Worm (Caenorhabditis elegans) whole organism, L4 larva: Measurements from ENCODE around the gene pqn-25.

Experiments
- R02D3.7 ChIP-seq: fragments of 150-350 bp; sonication (generic microtip); optimal IDR thresholded peaks from 3 replicates; lab custom pipeline; 2014; ENCODE audit warnings: missing biosample characterization, missing genetic modification characterization
- T26A8.4 ChIP-seq: fragments of 200-800 bp; sonication (Bioruptor generic); IDR thresholded peaks from 2 replicates; pipeline ENCODE4 v1.3.6; 2022; ENCODE audit warnings: missing genetic modification characterization, missing compliant biosample characterization
- Y48G9A.11 ChIP-seq: fragments of 200-800 bp; sonication (Bioruptor generic); IDR thresholded peaks from 2 replicates; pipeline ENCODE4 v1.3.6; 2022; ENCODE audit warnings: missing genetic modification reagents, missing genetic modification characterization, missing compliant biosample characterization
- Y5F2A.4 ChIP-seq: fragments of 200-800 bp; sonication (Bioruptor generic); optimal IDR thresholded peaks from 2 replicates; lab custom pipeline; 2018; ENCODE audit warnings: mild to moderate bottlenecking, missing genetic modification characterization, missing compliant biosample characterization
- ZK337.2 ChIP-seq: fragments of 200-800 bp; sonication (Bioruptor generic); IDR thresholded peaks from 2 replicates; pipeline ENCODE4 v1.3.6; 2022; ENCODE audit warnings: missing genetic modification reagents, missing genetic modification characterization, missing compliant biosample characterization
- aha-1 ChIP-seq: fragments of 150-350 bp; peaks from one replicate; lab custom pipeline; 2014; ENCODE audit warnings: missing biosample characterization, missing genetic modification characterization
- ama-1 ChIP-seq: fragments of 150-350 bp; optimal IDR thresholded peaks from 2 replicates; lab custom pipeline; 2014; ENCODE audit warnings: inconsistent platforms, mixed read lengths
- ceh-20 ChIP-seq: fragments of 200-800 bp; sonication (Bioruptor generic); IDR thresholded peaks from 2 replicates; pipeline ENCODE4 v1.3.6; 2022; ENCODE audit warnings: missing genetic modification reagents, missing genetic modification characterization, missing compliant biosample characterization
- ceh-44 ChIP-seq: fragments of 200-800 bp; sonication (Bioruptor generic); IDR thresholded peaks from 2 replicates; pipeline ENCODE4 v1.3.6; 2022; ENCODE audit warnings: missing genetic modification reagents, missing genetic modification characterization, missing compliant biosample characterization
- ceh-62 ChIP-seq: sonication (generic microtip); optimal IDR thresholded peaks from 2 replicates; lab custom pipeline; 2017; ENCODE audit warnings: missing biosample characterization, missing genetic modification characterization
- ceh-82 ChIP-seq: sonication (generic microtip); optimal IDR thresholded peaks from 2 replicates; lab custom pipeline; 2017; ENCODE audit warnings: missing biosample characterization, missing genetic modification characterization
- ctbp-1 ChIP-seq: fragments of 200-800 bp; sonication (Bioruptor generic); IDR thresholded peaks from 2 replicates; pipeline ENCODE4 v1.3.6; 2022; ENCODE audit warnings: missing genetic modification reagents, missing genetic modification characterization, missing compliant biosample characterization
- daf-12 ChIP-seq: fragments of 150-350 bp; optimal IDR thresholded peaks from 2 replicates; lab custom pipeline; 2014; ENCODE audit warnings: missing biosample characterization, missing genetic modification reagents, missing genetic modification characterization
- daf-16 ChIP-seq, 3 experiments: sonication (generic microtip); optimal IDR thresholded peaks; 2 replicates each; lab custom pipeline; 2016 to 2017; ENCODE audit warnings: missing genetic modification characterization in 3 of 3, missing genetic modification reagents in 3 of 3, mild to moderate bottlenecking in 2 of 3, missing compliant biosample characterization in 2 of 3, missing biosample characterization in 1 of 3, moderate library complexity in 1 of 3
- daf-8 ChIP-seq: fragments of 200-800 bp; sonication (Bioruptor generic); IDR thresholded peaks from 2 replicates; pipeline ENCODE4 v1.3.6; 2022; ENCODE audit warnings: missing genetic modification characterization, missing compliant biosample characterization
- dmd-6 ChIP-seq: fragments of 200-800 bp; sonication (Bioruptor generic); IDR thresholded peaks from 2 replicates; pipeline ENCODE4 v1.3.6; 2022; ENCODE audit warnings: missing genetic modification reagents, missing genetic modification characterization, missing compliant biosample characterization
- dmd-8 ChIP-seq: fragments of 200-800 bp; sonication (Bioruptor generic); IDR thresholded peaks from 2 replicates; pipeline ENCODE4 v1.3.6; 2022; ENCODE audit warnings: missing genetic modification characterization, missing compliant biosample characterization
- dmd-9 ChIP-seq: fragments of 200-800 bp; sonication (Bioruptor generic); IDR thresholded peaks from 2 replicates; pipeline ENCODE4 v1.3.6; 2022; ENCODE audit warnings: missing genetic modification reagents, missing genetic modification characterization, missing compliant biosample characterization
- egl-43 ChIP-seq: fragments of 200-800 bp; sonication (Bioruptor generic); IDR thresholded peaks from 2 replicates; pipeline ENCODE4 v1.3.6; 2022; ENCODE audit warnings: missing genetic modification reagents, missing genetic modification characterization, missing compliant biosample characterization
- gei-8 ChIP-seq: fragments of 200-800 bp; sonication (Bioruptor generic); optimal IDR thresholded peaks from 2 replicates; lab custom pipeline; 2018; ENCODE audit warnings: mild to moderate bottlenecking, missing genetic modification characterization, missing compliant biosample characterization
- hlh-11 ChIP-seq: fragments of 200-800 bp; sonication (Bioruptor generic); optimal IDR thresholded peaks from 2 replicates; lab custom pipeline; 2018; ENCODE audit warnings: mild to moderate bottlenecking, missing genetic modification characterization, missing compliant biosample characterization
- hlh-30 ChIP-seq: sonication (generic microtip); optimal IDR thresholded peaks from 2 replicates; lab custom pipeline; 2017; ENCODE audit warnings: antibody characterized with exemption, mild to moderate bottlenecking, missing genetic modification characterization, missing compliant biosample characterization; ENCODE audit not compliant: insufficient read depth
- jun-1 ChIP-seq: fragments of 150-350 bp; optimal IDR thresholded peaks from 2 replicates; lab custom pipeline; 2014; ENCODE audit warnings: missing biosample characterization, missing genetic modification reagents, missing genetic modification characterization
- lim-7 ChIP-seq: fragments of 200-800 bp; sonication (Bioruptor generic); IDR thresholded peaks from 2 replicates; pipeline ENCODE4 v1.3.6; 2022; ENCODE audit warnings: missing genetic modification characterization, missing compliant biosample characterization
- lin-38 ChIP-seq: fragments of 200-800 bp; sonication (Bioruptor generic); IDR thresholded peaks from 2 replicates; pipeline ENCODE4 v1.3.6; 2022; ENCODE audit warnings: missing genetic modification reagents, missing genetic modification characterization, missing compliant biosample characterization
- lin-39 ChIP-seq: fragments of 150-350 bp; optimal IDR thresholded peaks from 2 replicates; lab custom pipeline; 2014; ENCODE audit warnings: missing biosample characterization, missing genetic modification reagents, missing genetic modification characterization
- lir-3 ChIP-seq: sonication (generic microtip); optimal IDR thresholded peaks from 2 replicates; lab custom pipeline; 2016; ENCODE audit warnings: mild to moderate bottlenecking, missing genetic modification characterization, missing compliant biosample characterization
- madf-5 ChIP-seq, 2 experiments: fragments of 200-800 bp; sonication (Bioruptor generic); IDR thresholded peaks; 2 replicates each; pipeline ENCODE4 v1.3.6; 2022; ENCODE audit warnings: missing compliant biosample characterization in 2 of 2, missing genetic modification characterization in 2 of 2
- mdl-1 ChIP-seq, 2 experiments: fragments of 150-350 bp in 1 of 2; sonication (generic microtip) in 1 of 2; optimal IDR thresholded peaks; 2 replicates each; lab custom pipeline; 2014 to 2017; ENCODE audit warnings: missing biosample characterization in 2 of 2, missing genetic modification characterization in 2 of 2
- mdt-29 ChIP-seq: fragments of 200-800 bp; sonication (Bioruptor generic); IDR thresholded peaks from 2 replicates; pipeline ENCODE4 v1.3.6; 2022; ENCODE audit warnings: missing genetic modification reagents, missing genetic modification characterization, missing compliant biosample characterization
- mxl-3 ChIP-seq: fragments of 200-800 bp; sonication (Bioruptor generic); optimal IDR thresholded peaks from 2 replicates; lab custom pipeline; 2018; ENCODE audit warnings: mild to moderate bottlenecking, missing genetic modification characterization, missing compliant biosample characterization
- nhr-10 ChIP-seq: fragments of 150-350 bp; optimal IDR thresholded peaks from 2 replicates; lab custom pipeline; 2014; ENCODE audit warnings: missing biosample characterization, missing genetic modification characterization
- nhr-102 ChIP-seq: sonication (generic microtip); optimal IDR thresholded peaks from 2 replicates; lab custom pipeline; 2016; ENCODE audit warnings: mild to moderate bottlenecking, missing genetic modification characterization, moderate library complexity, missing compliant biosample characterization
- nhr-6 ChIP-seq: fragments of 150-350 bp; optimal IDR thresholded peaks from 2 replicates; lab custom pipeline; 2014; ENCODE audit warnings: missing biosample characterization, missing genetic modification characterization
- nhr-76 ChIP-seq: fragments of 150-350 bp; optimal IDR thresholded peaks from 2 replicates; lab custom pipeline; 2014; ENCODE audit warnings: missing biosample characterization, missing genetic modification characterization
- pha-4 ChIP-seq, 2 experiments: fragments of 150-350 bp in 1 of 2; fragments of 200-800 bp in 1 of 2; sonication (Bioruptor generic) in 1 of 2; IDR thresholded peaks in 1 of 2; optimal IDR thresholded peaks in 1 of 2; 2 replicates each; pipeline versions ENCODE4 v1.3.6 to Lab custom; 2014 to 2022; ENCODE audit warnings: missing genetic modification characterization in 2 of 2, missing genetic modification reagents in 2 of 2, missing biosample characterization in 1 of 2, missing compliant biosample characterization in 1 of 2
- php-3 ChIP-seq: fragments of 200-800 bp; sonication (Bioruptor generic); IDR thresholded peaks from 2 replicates; pipeline ENCODE4 v1.3.6; 2022; ENCODE audit warnings: missing genetic modification reagents, missing genetic modification characterization, missing compliant biosample characterization
- pqm-1 ChIP-seq: sonication (generic microtip); optimal IDR thresholded peaks from 2 replicates; lab custom pipeline; 2017; ENCODE audit warnings: missing biosample characterization, missing genetic modification characterization
- set-16 ChIP-seq: fragments of 200-800 bp; sonication (Bioruptor generic); IDR thresholded peaks from 2 replicates; pipeline ENCODE4 v1.3.6; 2022; ENCODE audit warnings: missing genetic modification reagents, missing genetic modification characterization, missing compliant biosample characterization
- spr-1 ChIP-seq: sonication (generic microtip); optimal IDR thresholded peaks from 2 replicates; lab custom pipeline; 2016; ENCODE audit warnings: mild to moderate bottlenecking, missing genetic modification characterization, missing compliant biosample characterization
- tag-97 ChIP-seq: fragments of 200-800 bp; sonication (Bioruptor generic); IDR thresholded peaks from 2 replicates; pipeline ENCODE4 v1.3.6; 2022; ENCODE audit warnings: missing genetic modification characterization, missing compliant biosample characterization
- unc-62 ChIP-seq, 3 experiments: fragments of 150-350 bp in 1 of 3; sonication (generic microtip); optimal IDR thresholded peaks in 2 of 3; peaks in 1 of 3; 1 replicate in 1 of 3; 2 replicates in 2 of 3; lab custom pipeline; 2014 to 2017; ENCODE audit warnings: missing biosample characterization in 3 of 3, missing genetic modification characterization in 3 of 3, missing genetic modification reagents in 3 of 3, missing genotype in 1 of 3
- vab-7 ChIP-seq: fragments of 200-800 bp; sonication (Bioruptor generic); IDR thresholded peaks from 2 replicates; pipeline ENCODE4 v1.3.6; 2022; ENCODE audit warnings: missing genetic modification reagents, missing genetic modification characterization, missing compliant biosample characterization
- zip-11 ChIP-seq: fragments of 200-800 bp; sonication (Bioruptor generic); IDR thresholded peaks from 2 replicates; pipeline ENCODE4 v1.3.6; 2022; ENCODE audit warnings: missing genetic modification characterization, missing compliant biosample characterization
- zip-2 ChIP-seq: fragments of 150-350 bp; optimal IDR thresholded peaks from 2 replicates; lab custom pipeline; 2014; ENCODE audit warnings: missing biosample characterization, missing genetic modification characterization

pqn-25 gene

ce11 chrIII:5504725-5505473 lies 7.5 kb downstream of the pqn-25 start (continued):
- TF ChIP-seq php-3 (GFP tag; lab: Robert Waterston, UW) = peak; percentile 19; the same call in 1 of the 2 replicates
- TF ChIP-seq aha-1 (tag; lab: Kevin White, UChicago) = no peak
- no peak for TF ChIP-seq daf-16 (GFP tag; optimal IDR thresholded peaks at IDR 0.05; lab: Kevin White, UChicago)
- peak; percentile 9 for TF ChIP-seq daf-16 (tag; optimal IDR thresholded peaks at IDR 0.05; lab: Kevin White, UChicago)
- no peak for TF ChIP-seq daf-12 (tag; lab: Kevin White, UChicago)
- TF ChIP-seq zip-11 (GFP tag; lab: Robert Waterston, UW) = no peak
- no peak for TF ChIP-seq lin-38 (GFP tag; lab: Robert Waterston, UW)
- TF ChIP-seq ctbp-1 = no peak
- no peak for TF ChIP-seq pqm-1 (tag; lab: Kevin White, UChicago)
- TF ChIP-seq vab-7 (GFP tag; lab: Robert Waterston, UW) = no peak
- TF ChIP-seq hlh-30 (tag; lab: Kevin White, UChicago) = no peak
- TF ChIP-seq set-16 (GFP tag; lab: Robert Waterston, UW) = peak; percentile 89
- TF ChIP-seq mxl-3 (GFP tag; lab: Kevin White, UChicago) = no peak
- peak in 1 of 2 experiments; percentile 88 for TF ChIP-seq unc-62 (GFP tag; optimal IDR thresholded peaks at IDR 0.05 in 1 of 2; lab: Kevin White, UChicago)
- TF ChIP-seq unc-62 (tag; optimal IDR thresholded peaks at IDR 0.05; lab: Kevin White, UChicago) = no peak
- no peak; the same call in 1 of the 2 replicates for TF ChIP-seq T26A8.4 (GFP tag; lab: Robert Waterston, UW)

- TF ChIP-seq ctbp-1 (peak; percentile 43; the same call in 1 of the 2 replicates), hlh-11 (tag; lab: Kevin White, UChicago) (peak; percentile 66), mdt-29 (GFP tag; lab: Robert Waterston, UW) (no peak), nhr-10 (no peak), unc-62 (GFP tag; optimal IDR thresholded peaks at IDR 0.05 in 1 of 2; lab: Kevin White, UChicago) (no peak), unc-62 (tag; optimal IDR thresholded peaks at IDR 0.05; lab: Kevin White, UChicago) (no peak), lir-3 (tag; lab: Kevin White, UChicago) (no peak), mxl-3 (GFP tag; lab: Kevin White, UChicago) (peak; percentile 35), madf-5 (GFP tag; IDR thresholded peaks at IDR 0.05; lab: Robert Waterston, UW) (no peak), mdl-1 (tag; optimal IDR thresholded peaks at IDR 0.05; lab: Kevin White, UChicago) (peak in 1 of 2 experiments; percentile 41), nhr-6 (peak; percentile 35), gei-8 (GFP tag; lab: Kevin White, UChicago) (no peak), ZK337.2 (GFP tag; lab: Robert Waterston, UW) (no peak), nhr-76 (no peak), jun-1 (tag; lab: Kevin White, UChicago) (no peak), php-3 (GFP tag; lab: Robert Waterston, UW) (0 out of 2 replicates have a peak, but pooled peaks have one; percentile 40), Y48G9A.11 (GFP tag; lab: Robert Waterston, UW) (no peak), ama-1 (peak; percentile 83), Y5F2A.4 (no peak), dmd-9 (GFP tag; lab: Robert Waterston, UW) (no peak), pha-4 (GFP tag; IDR thresholded peaks at IDR 0.05; lab: Robert Waterston, UW) (no peak), pha-4 (tag; optimal IDR thresholded peaks at IDR 0.05; lab: Kevin White, UChicago) (no peak), daf-8 (GFP tag; lab: Robert Waterston, UW) (no peak), tag-97 (GFP tag; lab: Robert Waterston, UW) (no peak), R02D3.7 (tag; lab: Kevin White, UChicago) (no peak), nhr-102 (tag; lab: Kevin White, UChicago) (no peak), spr-1 (no peak), dmd-8 (no peak), ceh-62 (tag; lab: Kevin White, UChicago) (no peak), ceh-20 (GFP tag; lab: Robert Waterston, UW) (no peak), egl-43 (GFP tag; lab: Robert Waterston, UW) (no peak), dmd-6 (peak; percentile 13; the same call in 1 of the 2 replicates), lin-39 (no peak), daf-12 (tag; lab: Kevin White, UChicago) (no peak), daf-16 (GFP tag; optimal IDR thresholded peaks at IDR 0.05; lab: Kevin White, UChicago) (no peak), daf-16 (tag; optimal IDR thresholded peaks at IDR 0.05; lab: Kevin White, UChicago) (peak; percentile 34), zip-2 (tag; lab: Kevin White, UChicago) (no peak), lim-7 (GFP tag; lab: Robert Waterston, UW) (no peak), ceh-82 (tag; lab: Kevin White, UChicago) (no peak), ceh-44 (GFP tag; lab: Robert Waterston, UW) (no peak), aha-1 (tag; lab: Kevin White, UChicago) (peak; percentile 54)
These were observed 8.2 kb downstream of the pqn-25 start for ce11 chrIII:5504164-5504563.
